Fruit fly (Drosophila melanogaster): ENCODE measurements around the gene Ilp1.

The Ilp1 gene

DNA sequence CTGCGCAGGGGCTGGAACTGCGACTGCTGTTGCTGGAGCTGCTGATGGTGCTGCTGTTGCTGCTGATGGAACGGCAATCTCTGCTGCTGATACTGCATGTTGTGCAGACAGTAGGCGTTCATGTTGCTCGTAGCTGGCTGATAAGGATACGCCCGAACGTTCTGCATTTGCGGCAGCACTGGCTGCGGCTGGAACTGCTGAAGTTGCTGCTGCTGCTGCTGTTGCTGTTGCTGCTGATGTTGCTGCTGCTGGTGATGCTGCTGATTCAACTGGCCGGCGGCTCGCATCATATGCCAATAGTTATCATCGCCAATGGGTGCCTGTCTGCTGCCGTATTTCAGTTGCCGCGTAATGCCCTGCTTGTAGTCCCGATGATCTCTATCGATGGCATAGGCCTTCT, 42.5 kb downstream of the Ilp1 start:
- TF ChIP-seq CTCF (optimal IDR thresholded peaks at IDR 0.05) (no peak), CG8478 (optimal IDR thresholded peaks at IDR 0.05) (no peak)

DNA sequence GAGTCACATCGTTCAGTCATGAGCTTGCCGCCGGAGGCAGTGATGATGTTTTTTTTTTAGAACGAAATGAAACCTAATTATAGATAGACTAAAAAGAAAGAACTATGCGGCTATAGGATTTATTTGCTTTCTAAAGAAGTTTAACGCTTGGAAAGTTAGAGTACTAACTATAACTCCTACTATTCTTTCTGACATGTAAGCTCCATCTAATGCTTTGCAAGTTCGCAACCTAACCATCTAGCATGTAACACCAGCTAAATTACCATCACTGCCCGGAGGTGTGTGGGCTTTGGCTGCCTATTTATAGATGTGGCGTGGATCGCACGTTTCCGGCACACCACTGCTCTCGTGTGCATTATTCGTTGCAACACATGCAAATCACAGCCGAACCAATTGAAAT, 43.8 kb downstream of the Ilp1 start:
- TF ChIP-seq CG8478 (optimal IDR thresholded peaks at IDR 0.05) (no peak), CTCF (optimal IDR thresholded peaks at IDR 0.05) (no peak)

DNA sequence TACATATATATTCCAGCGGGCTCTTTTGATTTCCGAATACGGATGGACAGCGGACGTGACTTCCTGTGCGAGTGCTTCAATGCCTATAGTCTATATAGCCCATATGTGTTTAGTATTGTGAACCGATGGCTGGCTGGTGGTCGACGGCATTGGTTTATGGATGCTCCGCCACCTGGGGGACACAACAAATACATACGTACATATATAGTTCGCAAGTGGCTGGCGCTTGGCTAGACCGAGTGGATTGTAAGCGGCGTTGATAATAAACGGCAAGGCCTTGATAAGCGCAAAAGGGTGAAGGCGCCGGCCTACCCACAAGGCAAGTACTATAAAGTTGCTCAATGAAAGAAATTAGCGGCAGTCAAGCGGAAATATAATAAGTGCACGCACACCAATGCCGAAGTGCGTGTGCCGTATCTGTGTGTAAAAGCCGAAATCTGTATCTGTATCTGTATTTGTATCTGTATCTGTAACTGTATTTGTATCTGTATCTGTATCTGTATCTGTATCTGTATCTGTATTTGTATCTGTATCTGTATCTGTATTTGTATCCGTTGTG, 47.8 kb downstream of the Ilp1 start:
- TF ChIP-seq CTCF (optimal IDR thresholded peaks at IDR 0.05) (no peak), CG8478 (optimal IDR thresholded peaks at IDR 0.05) (no peak)

DNA sequence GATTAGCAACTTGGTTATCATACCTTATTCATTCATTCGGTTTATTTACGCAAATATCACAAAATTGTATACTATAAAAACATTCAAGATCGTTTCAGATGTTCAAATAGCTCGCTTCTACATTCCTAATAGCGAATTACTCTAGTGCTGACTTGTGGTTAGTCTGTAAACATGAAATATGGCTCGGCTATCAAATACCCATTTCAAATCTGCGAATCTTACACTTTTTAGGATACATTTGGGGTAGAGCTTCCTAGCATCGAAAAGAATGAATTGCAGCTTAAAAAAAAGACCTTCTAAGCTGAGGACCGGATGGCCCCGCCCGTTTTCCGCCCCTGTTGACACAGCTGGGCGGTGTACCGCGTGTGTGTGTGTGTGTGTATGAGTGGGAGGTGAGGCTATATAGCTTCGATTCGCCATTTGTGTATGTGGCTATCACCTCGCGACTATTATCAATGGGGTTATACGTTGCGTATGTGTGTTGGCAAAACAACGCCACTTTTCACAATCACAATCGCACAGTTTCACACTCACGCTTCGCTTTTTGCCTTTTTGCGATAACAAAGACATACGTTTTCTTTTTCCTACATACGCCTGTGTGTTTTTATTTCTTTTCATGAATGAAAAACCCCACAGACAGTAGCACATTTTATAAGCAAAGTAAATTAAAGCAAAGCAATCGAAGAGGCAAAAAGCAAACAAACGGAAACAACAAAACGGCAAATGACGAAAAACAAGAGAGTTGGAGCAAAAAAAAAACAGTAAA, 48.5 kb downstream of the Ilp1 start:
- TF ChIP-seq CTCF (optimal IDR thresholded peaks at IDR 0.05) = no peak
- TF ChIP-seq CG8478 (optimal IDR thresholded peaks at IDR 0.05) = no peak

DNA sequence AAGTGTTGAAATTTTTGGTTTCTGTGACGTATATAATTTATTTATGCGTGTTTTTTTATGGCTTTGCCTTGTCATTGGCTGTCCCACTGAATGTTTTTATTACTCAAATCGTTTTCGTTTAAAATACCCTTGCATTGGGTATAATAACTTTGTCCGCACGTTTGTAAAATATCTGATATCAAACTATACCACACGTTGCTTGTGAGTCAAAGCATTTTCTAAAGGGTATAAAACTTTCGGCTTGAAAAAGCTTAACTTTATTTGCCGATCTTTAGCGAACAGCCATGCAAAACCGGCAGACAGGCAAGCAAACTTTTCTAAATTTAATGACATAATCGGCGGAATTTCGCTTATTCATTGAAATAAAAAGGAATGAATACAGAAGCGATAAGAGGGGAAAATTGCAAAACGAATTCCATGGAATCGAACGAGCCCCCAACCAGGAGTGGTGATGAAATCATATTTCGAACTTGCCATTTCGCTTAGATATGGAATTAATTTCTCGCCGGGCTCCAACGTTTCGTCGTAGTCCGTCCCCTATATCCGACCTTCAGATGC, 49.3 kb downstream of the Ilp1 start:
- no peak for TF ChIP-seq CTCF (optimal IDR thresholded peaks at IDR 0.05)
- no peak for TF ChIP-seq CG8478 (optimal IDR thresholded peaks at IDR 0.05)
